Worm (Caenorhabditis elegans) whole organism, L1 larva: ENCODE results near the gene nhr-195.

Source experiments
- alr-1 ChIP-seq: fragments of 200-800 bp; sonication (Bioruptor generic); optimal IDR thresholded peaks from 2 replicates; lab custom pipeline; 2018; ENCODE audit warnings: borderline replicate concordance, mild to moderate bottlenecking, missing genetic modification characterization, missing compliant biosample characterization
- ceh-8 ChIP-seq: fragments of 200-800 bp; sonication (Bioruptor generic); optimal IDR thresholded peaks from 2 replicates; lab custom pipeline; 2018; ENCODE audit warnings: mild to moderate bottlenecking, missing genetic modification characterization, moderate library complexity, missing compliant biosample characterization
- efl-1 ChIP-seq, 4 experiments: fragments of 150-350 bp; optimal IDR thresholded peaks in 3 of 4; peaks in 1 of 4; 1 replicate in 1 of 4; 2 replicates in 3 of 4; lab custom pipeline; 2014; ENCODE audit warnings: missing biosample characterization in 2 of 4, missing genetic modification characterization in 2 of 4, missing genetic modification reagents in 2 of 4
- lin-35 ChIP-seq, 2 experiments: fragments of 150-350 bp; optimal IDR thresholded peaks; 2 replicates each; lab custom pipeline; 2014; ENCODE audit warnings: missing biosample characterization in 2 of 2, missing genetic modification characterization in 2 of 2, missing genetic modification reagents in 2 of 2
- lsy-2 ChIP-seq, 2 experiments: fragments of 150-350 bp; optimal IDR thresholded peaks; 2 replicates each; lab custom pipeline; 2014; ENCODE audit warnings: missing biosample characterization in 2 of 2, missing genetic modification characterization in 2 of 2
- nhr-11 ChIP-seq: fragments of 150-350 bp; optimal IDR thresholded peaks from 2 replicates; lab custom pipeline; 2014; ENCODE audit warnings: missing biosample characterization, missing genetic modification characterization
- pqm-1 ChIP-seq: sonication (generic microtip); optimal IDR thresholded peaks from 3 replicates; lab custom pipeline; 2017; ENCODE audit warnings: missing biosample characterization, missing genetic modification characterization
- skn-1 ChIP-seq: fragments of 150-350 bp; optimal IDR thresholded peaks from 2 replicates; lab custom pipeline; 2014; ENCODE audit warnings: missing biosample characterization, missing genetic modification characterization
- sox-4 ChIP-seq: sonication (generic microtip); optimal IDR thresholded peaks from 2 replicates; lab custom pipeline; 2016; ENCODE audit warnings: missing genetic modification characterization, missing compliant biosample characterization
- tbx-2 ChIP-seq: sonication (generic microtip); optimal IDR thresholded peaks from 2 replicates; lab custom pipeline; 2016; ENCODE audit warnings: missing genetic modification characterization, missing compliant biosample characterization
- unc-130 ChIP-seq: fragments of 150-350 bp; optimal IDR thresholded peaks from 2 replicates; lab custom pipeline; 2017; ENCODE audit warnings: missing biosample characterization, missing genetic modification characterization, inconsistent platforms
- zip-4 ChIP-seq: fragments of 200-800 bp; sonication (Bioruptor generic); optimal IDR thresholded peaks from 2 replicates; lab custom pipeline; 2018; ENCODE audit warnings: mild to moderate bottlenecking, missing genetic modification characterization, moderate library complexity, missing compliant biosample characterization

- no peak for TF ChIP-seq ceh-8 (GFP tag; lab: Kevin White, UChicago)
- no peak for TF ChIP-seq efl-1 (optimal IDR thresholded peaks at IDR 0.05; lab: Kevin White, UChicago)
- peak in 1 of 2 experiments; percentile 8 for TF ChIP-seq efl-1 (GFP tag; optimal IDR thresholded peaks at IDR 0.05 in 1 of 2; lab: Kevin White, UChicago)
- no peak for TF ChIP-seq pqm-1
- no peak for TF ChIP-seq lin-35 (GFP tag; optimal IDR thresholded peaks at IDR 0.05; lab: Kevin White, UChicago)
- TF ChIP-seq sox-4 (tag; lab: Kevin White, UChicago), result no peak
- no peak for TF ChIP-seq alr-1 (tag; lab: Kevin White, UChicago)
- TF ChIP-seq lsy-2 (tag; optimal IDR thresholded peaks at IDR 0.05; lab: Kevin White, UChicago), result peak in 1 of 2 experiments; percentile 28
- TF ChIP-seq unc-130 (tag; lab: Kevin White, UChicago), result no peak
- no peak for TF ChIP-seq tbx-2
- peak; percentile 35 for TF ChIP-seq skn-1 (tag; lab: Kevin White, UChicago)
- no peak for TF ChIP-seq zip-4
- TF ChIP-seq nhr-11 (tag; lab: Kevin White, UChicago), result no peak
These were observed 32.6 kb downstream of the nhr-195 start for ce11 chrV:8939424-8940065.
